Fruit fly (Drosophila melanogaster): ENCODE measurements around the gene Elp1.

DNA sequence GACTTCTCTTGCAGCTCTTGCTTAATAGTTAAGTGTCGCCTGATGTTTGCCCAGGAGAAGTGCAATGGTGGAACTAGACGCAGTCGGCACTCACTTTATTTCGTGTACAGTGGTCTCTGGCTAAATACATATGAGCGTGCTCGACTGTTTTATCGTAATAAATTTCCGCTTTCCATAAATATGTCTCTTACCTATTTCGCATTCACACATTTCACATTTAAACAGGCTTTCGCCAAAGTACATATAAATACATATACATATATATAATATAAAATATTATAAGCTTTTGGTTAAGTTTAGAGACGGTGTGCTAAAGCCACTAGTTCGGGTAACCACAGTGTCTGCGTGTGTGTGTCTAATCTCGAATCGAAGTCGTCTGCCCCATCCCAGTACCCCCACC, 44.1 kb upstream of the Elp1 start:
- TF ChIP-seq Med (GFP tag) (no peak), bab2 (GFP tag; optimal IDR thresholded peaks at IDR 0.05) (no peak), CG7786 (GFP tag; optimal IDR thresholded peaks at IDR 0.05) (no peak), corto (GFP tag; optimal IDR thresholded peaks at IDR 0.05) (no peak), Elba2 (GFP tag; optimal IDR thresholded peaks at IDR 0.05) (no peak), CG8388 (GFP tag; optimal IDR thresholded peaks at IDR 0.05) (no peak), cato (GFP tag; optimal IDR thresholded peaks at IDR 0.05; ENCODE audit: borderline replicate concordance) (no peak), CG6765 (GFP tag; optimal IDR thresholded peaks at IDR 0.05) (no peak), BtbVII (GFP tag; optimal IDR thresholded peaks at IDR 0.05) (no peak), mirr (GFP tag; optimal IDR thresholded peaks at IDR 0.05) (no peak), cg (GFP tag; optimal IDR thresholded peaks at IDR 0.05) (no peak), Aef1 (GFP tag; IDR thresholded peaks at IDR 0.05) (no peak), CG5245 (GFP tag; optimal IDR thresholded peaks at IDR 0.05) (no peak)
